Comparison of ENCODE assay signal across 1 fruit fly cellular context in genomic region chr3L:20663967-20664366, dm6.
TF ChIP-seq lines count a peak whose summit lies in the region.

No protein-coding gene starts in this region.

TF ChIP-seq in whole organism, embryonic, 481 proteins besides CTCF, POLR2A, EP300 and RAD21 (continued from another document and continues in another):
- no peak for TF ChIP-seq gro (GFP tag; optimal IDR thresholded peaks at IDR 0.05; lab: Kevin White, UChicago)
- no peak for TF ChIP-seq CG3163 (GFP tag; optimal IDR thresholded peaks at IDR 0.05; lab: Kevin White, UChicago)
- TF ChIP-seq knrl (GFP tag; IDR thresholded peaks at IDR 0.05; lab: Robert Waterston, UW; ENCODE audit: partially characterized antibody): no peak
- TF ChIP-seq eyg (GFP tag; optimal IDR thresholded peaks at IDR 0.05; lab: Kevin White, UChicago): no peak
- TF ChIP-seq Abd-B (GFP tag; optimal IDR thresholded peaks at IDR 0.05; lab: Kevin White, UChicago): no peak
- TF ChIP-seq ftz-f1 (GFP tag; optimal IDR thresholded peaks at IDR 0.05; lab: Kevin White, UChicago): no peak
- TF ChIP-seq Mrtf (GFP tag; IDR thresholded peaks at IDR 0.05; lab: Robert Waterston, UW): no peak
- TF ChIP-seq wek (GFP tag; optimal IDR thresholded peaks at IDR 0.05; lab: Kevin White, UChicago): peak; percentile 41
- TF ChIP-seq aop (GFP tag; IDR thresholded peaks at IDR 0.05; lab: Robert Waterston, UW): no peak
- no peak for TF ChIP-seq Nf-YC (tag; optimal IDR thresholded peaks at IDR 0.05; lab: Kevin White, UChicago)
- TF ChIP-seq Max (GFP tag; optimal IDR thresholded peaks at IDR 0.05; lab: Kevin White, UChicago): no peak
- TF ChIP-seq CG31388 (GFP tag; optimal IDR thresholded peaks at IDR 0.05; lab: Kevin White, UChicago): no peak
- no peak for TF ChIP-seq esg (GFP tag; conservative IDR thresholded peaks at IDR 0.05; lab: Robert Waterston, UW)
- no peak for TF ChIP-seq zen (tag; optimal IDR thresholded peaks at IDR 0.05; lab: Kevin White, UChicago)
- TF ChIP-seq Sry-δ (GFP tag; optimal IDR thresholded peaks at IDR 0.05; lab: Kevin White, UChicago): no peak
- TF ChIP-seq Six4 (GFP tag; optimal IDR thresholded peaks at IDR 0.05; lab: Kevin White, UChicago): no peak
- TF ChIP-seq sug (tag; optimal IDR thresholded peaks at IDR 0.05; lab: Kevin White, UChicago): no peak
- TF ChIP-seq NK7.1 (GFP tag; optimal IDR thresholded peaks at IDR 0.05; lab: Kevin White, UChicago): no peak
- TF ChIP-seq CG8924 (tag; optimal IDR thresholded peaks at IDR 0.05; lab: Kevin White, UChicago): no peak
- TF ChIP-seq CG10979 (tag; optimal IDR thresholded peaks at IDR 0.05; lab: Kevin White, UChicago): no peak
- no peak for TF ChIP-seq lilli (GFP tag; optimal IDR thresholded peaks at IDR 0.05; lab: Kevin White, UChicago)
- TF ChIP-seq tio (GFP tag; optimal IDR thresholded peaks at IDR 0.05; lab: Kevin White, UChicago): no peak
- TF ChIP-seq CG3726 (GFP tag; IDR thresholded peaks at IDR 0.05; lab: Robert Waterston, UW): no peak
- no peak for TF ChIP-seq cato (GFP tag; optimal IDR thresholded peaks at IDR 0.05; lab: Kevin White, UChicago; ENCODE audit: borderline replicate concordance)
- no peak for TF ChIP-seq CG17361 (GFP tag; IDR thresholded peaks at IDR 0.05; lab: Robert Waterston, UW)
- no peak for TF ChIP-seq CG15514 (GFP tag; optimal IDR thresholded peaks at IDR 0.05; lab: Kevin White, UChicago)
- TF ChIP-seq pfk (GFP tag; optimal IDR thresholded peaks at IDR 0.05; lab: Kevin White, UChicago): no peak
- peak; percentile 42 for TF ChIP-seq Sox100B (GFP tag; optimal IDR thresholded peaks at IDR 0.05; lab: Kevin White, UChicago)
- peak; percentile 72 for TF ChIP-seq kni (GFP tag; optimal IDR thresholded peaks at IDR 0.05; lab: Kevin White, UChicago)
- TF ChIP-seq CG14710 (tag; optimal IDR thresholded peaks at IDR 0.05; lab: Kevin White, UChicago): no peak
- TF ChIP-seq E2f2 (GFP tag; IDR thresholded peaks at IDR 0.05; lab: Robert Waterston, UW): no peak; the same call in 1 of the 2 replicates
- no peak for TF ChIP-seq sima (GFP tag; optimal IDR thresholded peaks at IDR 0.05; lab: Kevin White, UChicago)
- no peak for TF ChIP-seq maf-S (GFP tag; optimal IDR thresholded peaks at IDR 0.05; lab: Kevin White, UChicago)
- no peak for TF ChIP-seq tap (tag; optimal IDR thresholded peaks at IDR 0.05; lab: Kevin White, UChicago)
- TF ChIP-seq CG2129 (GFP tag; IDR thresholded peaks at IDR 0.05; lab: Robert Waterston, UW; ENCODE audit: partially characterized antibody): no peak
- no peak for TF ChIP-seq ttk (GFP tag; IDR thresholded peaks at IDR 0.05; lab: Robert Waterston, UW)
- no peak for TF ChIP-seq CG34376 (GFP tag; optimal IDR thresholded peaks at IDR 0.05; lab: Kevin White, UChicago)
- TF ChIP-seq CoRest (tag; optimal IDR thresholded peaks at IDR 0.05; lab: Kevin White, UChicago): peak; percentile 6
- no peak for TF ChIP-seq CG17612 (GFP tag; IDR thresholded peaks at IDR 0.05; lab: Robert Waterston, UW)
- TF ChIP-seq CG9727 (GFP tag; optimal IDR thresholded peaks at IDR 0.05; lab: Kevin White, UChicago): no peak
- TF ChIP-seq CG11723 (GFP tag; optimal IDR thresholded peaks at IDR 0.05; lab: Kevin White, UChicago): peak; percentile 16
- TF ChIP-seq CG4328 (GFP tag; optimal IDR thresholded peaks at IDR 0.05; lab: Kevin White, UChicago): no peak
- TF ChIP-seq Fer3 (tag; optimal IDR thresholded peaks at IDR 0.05; lab: Kevin White, UChicago): peak; percentile 26
- peak; percentile 19 for TF ChIP-seq CG6765 (GFP tag; optimal IDR thresholded peaks at IDR 0.05; lab: Kevin White, UChicago)
- no peak for TF ChIP-seq Dll (GFP tag; IDR thresholded peaks at IDR 0.05; lab: Robert Waterston, UW; ENCODE audit: partially characterized antibody)
- no peak; the same call in 1 of the 2 replicates for TF ChIP-seq sob (GFP tag; IDR thresholded peaks at IDR 0.05; lab: Robert Waterston, UW)
- no peak for TF ChIP-seq cg (GFP tag; optimal IDR thresholded peaks at IDR 0.05; lab: Kevin White, UChicago)
- TF ChIP-seq CG14050 (GFP tag; IDR thresholded peaks at IDR 0.05; lab: Robert Waterston, UW): no peak
- no peak for TF ChIP-seq scrt (GFP tag; optimal IDR thresholded peaks at IDR 0.05; lab: Kevin White, UChicago)
- TF ChIP-seq oc (tag; optimal IDR thresholded peaks at IDR 0.05; lab: Kevin White, UChicago): no peak
- no peak for TF ChIP-seq al (GFP tag; IDR thresholded peaks at IDR 0.05; lab: Robert Waterston, UW)
- no peak for TF ChIP-seq sr (GFP tag; IDR thresholded peaks at IDR 0.05; lab: Robert Waterston, UW)
- TF ChIP-seq CG9932 (GFP tag; IDR thresholded peaks at IDR 0.05; lab: Robert Waterston, UW): 0 out of 2 replicates have a peak, but pooled peaks have one; percentile 34
- no peak for TF ChIP-seq D19A (tag; optimal IDR thresholded peaks at IDR 0.05; lab: Kevin White, UChicago)
- no peak for TF ChIP-seq HLHmδ (GFP tag; optimal IDR thresholded peaks at IDR 0.05; lab: Kevin White, UChicago)
- no peak for TF ChIP-seq CG3847 (GFP tag; IDR thresholded peaks at IDR 0.05; lab: Robert Waterston, UW)
- no peak for TF ChIP-seq CG9876 (GFP tag; optimal IDR thresholded peaks at IDR 0.05; lab: Kevin White, UChicago)
- TF ChIP-seq Xbp1 (GFP tag; optimal IDR thresholded peaks at IDR 0.05; lab: Kevin White, UChicago): no peak
- no peak for TF ChIP-seq Dref (GFP tag; IDR thresholded peaks at IDR 0.05; lab: Robert Waterston, UW)
- TF ChIP-seq pita (GFP tag; optimal IDR thresholded peaks at IDR 0.05; lab: Kevin White, UChicago): no peak
- no peak for TF ChIP-seq fd102C (GFP tag; optimal IDR thresholded peaks at IDR 0.05; lab: Kevin White, UChicago)
- 0 out of 3 replicates have a peak, but pooled peaks have one; percentile 13 for TF ChIP-seq ken (GFP tag; IDR thresholded peaks at IDR 0.05; lab: Robert Waterston, UW)
- TF ChIP-seq br (optimal IDR thresholded peaks at IDR 0.05; lab: Kevin White, UChicago): no peak
- TF ChIP-seq cwo (GFP tag; optimal IDR thresholded peaks at IDR 0.05; lab: Kevin White, UChicago): no peak
- TF ChIP-seq jumu (GFP tag; optimal IDR thresholded peaks at IDR 0.05; lab: Kevin White, UChicago): no peak
- TF ChIP-seq pnt (GFP tag; optimal IDR thresholded peaks at IDR 0.05; lab: Kevin White, UChicago): no peak
- TF ChIP-seq odd (GFP tag; optimal IDR thresholded peaks at IDR 0.05; lab: Kevin White, UChicago): peak; percentile 24
- no peak for TF ChIP-seq Ada2b (GFP tag; IDR thresholded peaks at IDR 0.05; lab: Robert Waterston, UW)
- no peak for TF ChIP-seq gcm (GFP tag; optimal IDR thresholded peaks at IDR 0.05; lab: Kevin White, UChicago)
- TF ChIP-seq CG12071 (GFP tag; optimal IDR thresholded peaks at IDR 0.05; lab: Kevin White, UChicago): peak; percentile 46
- no peak for TF ChIP-seq bcd (GFP tag; optimal IDR thresholded peaks at IDR 0.05; lab: Kevin White, UChicago)
- TF ChIP-seq Atf6 (GFP tag; IDR thresholded peaks at IDR 0.05; lab: Robert Waterston, UW): no peak
- no peak for TF ChIP-seq hb (GFP tag; IDR thresholded peaks at IDR 0.05; lab: Robert Waterston, UW; ENCODE audit: partially characterized antibody)
- TF ChIP-seq p53 (GFP tag; optimal IDR thresholded peaks at IDR 0.05; lab: Kevin White, UChicago): peak; percentile 26
- no peak for TF ChIP-seq ind (GFP tag; optimal IDR thresholded peaks at IDR 0.05; lab: Kevin White, UChicago)
- no peak for TF ChIP-seq CG4730 (GFP tag; IDR thresholded peaks at IDR 0.05; lab: Robert Waterston, UW)
- TF ChIP-seq dmrt11E (tag; optimal IDR thresholded peaks at IDR 0.05; lab: Kevin White, UChicago): no peak
- TF ChIP-seq toy (GFP tag; IDR thresholded peaks at IDR 0.05; lab: Robert Waterston, UW): no peak
- TF ChIP-seq sens-2 (GFP tag; IDR thresholded peaks at IDR 0.05; lab: Robert Waterston, UW): no peak
- TF ChIP-seq CG18599 (GFP tag; optimal IDR thresholded peaks at IDR 0.05; lab: Kevin White, UChicago): no peak
- TF ChIP-seq CG3065 (GFP tag; optimal IDR thresholded peaks at IDR 0.05; lab: Kevin White, UChicago): no peak
- TF ChIP-seq CG1529 (GFP tag; optimal IDR thresholded peaks at IDR 0.05; lab: Kevin White, UChicago): no peak
- no peak for TF ChIP-seq GATAe (GFP tag; conservative IDR thresholded peaks at IDR 0.05; lab: Robert Waterston, UW)
- no peak for TF ChIP-seq CG15073 (GFP tag; optimal IDR thresholded peaks at IDR 0.05; lab: Kevin White, UChicago)
- TF ChIP-seq CG14667 (GFP tag; IDR thresholded peaks at IDR 0.05; lab: Robert Waterston, UW): no peak
- no peak for TF ChIP-seq danr (GFP tag; IDR thresholded peaks at IDR 0.05; lab: Robert Waterston, UW)
- TF ChIP-seq her (GFP tag; optimal IDR thresholded peaks at IDR 0.05; lab: Kevin White, UChicago): no peak
- TF ChIP-seq CG6272 (GFP tag; IDR thresholded peaks at IDR 0.05; lab: Robert Waterston, UW): no peak
- TF ChIP-seq Bgb (GFP tag; IDR thresholded peaks at IDR 0.05; lab: Robert Waterston, UW; ENCODE audit: partially characterized antibody): no peak
- no peak for TF ChIP-seq shn (GFP tag; optimal IDR thresholded peaks at IDR 0.05; lab: Kevin White, UChicago)
- no peak for TF ChIP-seq CG4360 (GFP tag; IDR thresholded peaks at IDR 0.05; lab: Robert Waterston, UW)
- no peak for TF ChIP-seq CG18619 (GFP tag; optimal IDR thresholded peaks at IDR 0.05; lab: Kevin White, UChicago)
- no peak for TF ChIP-seq jigr1 (GFP tag; IDR thresholded peaks at IDR 0.05; lab: Robert Waterston, UW)
- peak; percentile 53 for TF ChIP-seq CG1233 (GFP tag; optimal IDR thresholded peaks at IDR 0.05; lab: Kevin White, UChicago)
- no peak for TF ChIP-seq Dek (tag; optimal IDR thresholded peaks at IDR 0.05; lab: Kevin White, UChicago)
- TF ChIP-seq dm (GFP tag; optimal IDR thresholded peaks at IDR 0.05; lab: Kevin White, UChicago): no peak
- TF ChIP-seq CG7372 (GFP tag; IDR thresholded peaks at IDR 0.05; lab: Robert Waterston, UW): no peak
- no peak for TF ChIP-seq CG6683 (GFP tag; optimal IDR thresholded peaks at IDR 0.05; lab: Kevin White, UChicago)
- no peak for TF ChIP-seq sqz (GFP tag; optimal IDR thresholded peaks at IDR 0.05; lab: Kevin White, UChicago)
- no peak for TF ChIP-seq CG8765 (GFP tag; IDR thresholded peaks at IDR 0.05; lab: Robert Waterston, UW)
- TF ChIP-seq Drgx (GFP tag; IDR thresholded peaks at IDR 0.05; lab: Robert Waterston, UW): no peak
- TF ChIP-seq fru (optimal IDR thresholded peaks at IDR 0.05; lab: Kevin White, UChicago): no peak
- TF ChIP-seq CG34224 (GFP tag; IDR thresholded peaks at IDR 0.05; lab: Robert Waterston, UW; ENCODE audit: partially characterized antibody): no peak
- no peak for TF ChIP-seq peb (GFP tag; IDR thresholded peaks at IDR 0.05; lab: Robert Waterston, UW)
- TF ChIP-seq ranshi (GFP tag; IDR thresholded peaks at IDR 0.05; lab: Robert Waterston, UW): no peak
- TF ChIP-seq pum (GFP tag; optimal IDR thresholded peaks at IDR 0.05; lab: Kevin White, UChicago): no peak
- TF ChIP-seq CG2678 (tag; optimal IDR thresholded peaks at IDR 0.05; lab: Kevin White, UChicago): no peak
- TF ChIP-seq da (GFP tag; optimal IDR thresholded peaks at IDR 0.05; lab: Kevin White, UChicago): no peak
- TF ChIP-seq bowl (GFP tag; IDR thresholded peaks at IDR 0.05; lab: Robert Waterston, UW): no peak
- TF ChIP-seq schlank (tag; optimal IDR thresholded peaks at IDR 0.05; lab: Kevin White, UChicago): no peak
- no peak for TF ChIP-seq CG14860 (GFP tag; IDR thresholded peaks at IDR 0.05; lab: Robert Waterston, UW; ENCODE audit: partially characterized antibody)
- TF ChIP-seq CG3281 (GFP tag; optimal IDR thresholded peaks at IDR 0.05; lab: Kevin White, UChicago): no peak
- TF ChIP-seq nom (GFP tag; optimal IDR thresholded peaks at IDR 0.05; lab: Kevin White, UChicago): no peak
- peak; percentile 23; the same call in 1 of the 2 replicates for TF ChIP-seq HLH3B (GFP tag; IDR thresholded peaks at IDR 0.05; lab: Robert Waterston, UW)
- TF ChIP-seq CG16813 (GFP tag; IDR thresholded peaks at IDR 0.05; lab: Robert Waterston, UW; ENCODE audit: partially characterized antibody): no peak
- no peak for TF ChIP-seq Fer2 (tag; optimal IDR thresholded peaks at IDR 0.05; lab: Kevin White, UChicago)
- peak; percentile 11 for TF ChIP-seq CG7987 (GFP tag; optimal IDR thresholded peaks at IDR 0.05; lab: Kevin White, UChicago)
- no peak for TF ChIP-seq exex (tag; optimal IDR thresholded peaks at IDR 0.05; lab: Kevin White, UChicago)
- no peak for TF ChIP-seq CG43689 (GFP tag; IDR thresholded peaks at IDR 0.05; lab: Robert Waterston, UW)
- TF ChIP-seq emc (GFP tag; optimal IDR thresholded peaks at IDR 0.05; lab: Kevin White, UChicago): no peak
- TF ChIP-seq klu (GFP tag; IDR thresholded peaks at IDR 0.05; lab: Robert Waterston, UW): no peak
- TF ChIP-seq z (GFP tag; IDR thresholded peaks at IDR 0.05; lab: Robert Waterston, UW): no peak
- TF ChIP-seq lbe (GFP tag; optimal IDR thresholded peaks at IDR 0.05; lab: Kevin White, UChicago): no peak
- no peak for TF ChIP-seq crc (GFP tag; optimal IDR thresholded peaks at IDR 0.05; lab: Kevin White, UChicago)
- TF ChIP-seq CG10462 (GFP tag; optimal IDR thresholded peaks at IDR 0.05; lab: Kevin White, UChicago): no peak
- TF ChIP-seq unc-4 (GFP tag; IDR thresholded peaks at IDR 0.05; lab: Robert Waterston, UW; ENCODE audit: partially characterized antibody): no peak
- TF ChIP-seq CG16815 (GFP tag; optimal IDR thresholded peaks at IDR 0.05; lab: Kevin White, UChicago): no peak
- TF ChIP-seq Aef1 (GFP tag; IDR thresholded peaks at IDR 0.05; lab: Robert Waterston, UW): no peak
- TF ChIP-seq Myb (GFP tag; optimal IDR thresholded peaks at IDR 0.05; lab: Kevin White, UChicago): no peak
- peak; percentile 2 for TF ChIP-seq sd (tag; optimal IDR thresholded peaks at IDR 0.05; lab: Kevin White, UChicago)
- TF ChIP-seq Neu2 (GFP tag; optimal IDR thresholded peaks at IDR 0.05; lab: Kevin White, UChicago; ENCODE audit: borderline replicate concordance): no peak
- TF ChIP-seq lola (GFP tag; optimal IDR thresholded peaks at IDR 0.05; lab: Kevin White, UChicago): no peak
- no peak for TF ChIP-seq MBD-R2 (GFP tag; IDR thresholded peaks at IDR 0.05; lab: Robert Waterston, UW)
- TF ChIP-seq CG17568 (GFP tag; optimal IDR thresholded peaks at IDR 0.05; lab: Kevin White, UChicago): peak; percentile 22
- no peak for TF ChIP-seq CG10366 (GFP tag; IDR thresholded peaks at IDR 0.05; lab: Robert Waterston, UW)
- 0 out of 2 replicates have a peak, but pooled peaks have one; percentile 24 for TF ChIP-seq ara (GFP tag; IDR thresholded peaks at IDR 0.05; lab: Robert Waterston, UW)
- no peak for TF ChIP-seq CG2199 (GFP tag; IDR thresholded peaks at IDR 0.05; lab: Robert Waterston, UW)
- no peak for TF ChIP-seq Antp (GFP tag; optimal IDR thresholded peaks at IDR 0.05; lab: Kevin White, UChicago)
- TF ChIP-seq abd-A (tag; optimal IDR thresholded peaks at IDR 0.05; lab: Kevin White, UChicago): no peak
